Worm (Caenorhabditis elegans): ENCODE measurements around the gene dolk-1.

dolk-1 gene

DNA sequence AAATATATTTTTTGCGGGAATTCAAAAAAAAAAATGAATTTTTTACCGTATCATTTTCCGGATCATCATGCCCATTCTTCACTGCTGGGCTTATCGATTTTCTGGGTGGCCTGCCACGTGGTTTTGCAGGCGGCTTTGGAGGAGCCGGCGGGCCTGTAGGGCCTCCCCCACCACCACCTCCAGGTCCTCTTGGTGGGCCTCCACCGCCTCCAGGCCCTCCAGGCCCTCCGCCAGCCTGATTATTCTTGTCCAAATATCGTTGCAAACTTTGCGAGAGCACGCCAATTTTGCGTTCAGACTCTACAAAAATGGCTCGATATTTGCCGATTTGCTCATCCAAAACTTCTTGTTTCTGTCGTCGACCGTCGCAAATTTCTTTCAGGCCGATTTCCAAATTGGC is 17.7 kb upstream of the dolk-1 start:
- peak; percentile 36; the same call in 1 of the 2 replicates for TF ChIP-seq T22C8.4 (GFP tag; IDR thresholded peaks at IDR 0.05)
- TF ChIP-seq tab-1 (GFP tag; IDR thresholded peaks at IDR 0.05): no peak
- TF ChIP-seq ref-1 (GFP tag; conservative IDR thresholded peaks at IDR 0.05): no peak

DNA sequence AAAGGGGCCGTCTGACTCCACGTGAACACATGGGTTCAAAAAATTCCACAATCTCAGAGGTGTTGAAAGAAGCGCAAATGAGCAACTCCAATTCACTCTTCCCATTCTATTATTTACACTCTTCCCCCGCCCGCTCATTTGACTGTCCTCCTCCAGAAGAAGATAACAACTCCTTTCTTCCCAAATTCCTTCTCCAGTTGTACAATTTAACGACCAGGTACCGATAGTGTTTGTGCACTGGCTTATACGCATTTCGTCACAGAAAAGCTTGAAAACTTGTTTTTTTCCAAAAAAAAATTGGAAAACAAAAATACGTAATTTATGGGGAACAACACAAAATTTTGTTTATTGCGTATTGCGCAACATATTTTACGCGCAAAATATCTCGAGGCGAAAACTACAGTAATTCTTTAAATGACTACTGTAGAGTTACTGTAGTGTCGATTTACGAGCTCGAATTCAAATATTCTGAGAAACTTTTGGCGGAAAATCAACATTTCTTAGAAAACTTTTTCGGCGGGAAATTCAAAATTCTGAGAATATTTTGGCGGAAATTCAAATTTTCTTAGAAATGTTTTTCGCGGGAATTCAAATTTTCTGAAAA is 15.9 kb upstream of the dolk-1 start:
- TF ChIP-seq ztf-29 (GFP tag; IDR thresholded peaks at IDR 0.05) (no peak), ztf-23 (GFP tag; IDR thresholded peaks at IDR 0.05) (no peak), tab-1 (GFP tag; IDR thresholded peaks at IDR 0.05) (no peak), ref-1 (GFP tag; conservative IDR thresholded peaks at IDR 0.05) (no peak), med-1 (GFP tag; optimal IDR thresholded peaks at IDR 0.05; ENCODE audit: insufficient read depth) (no peak), cog-1 (tag; optimal IDR thresholded peaks at IDR 0.05) (no peak), flt-1 (GFP tag; IDR thresholded peaks at IDR 0.05) (no peak), klf-2 (GFP tag; conservative IDR thresholded peaks at IDR 0.05) (no peak), T22C8.4 (GFP tag; IDR thresholded peaks at IDR 0.05) (no peak)

- TF ChIP-seq klf-2 (GFP tag; conservative IDR thresholded peaks at IDR 0.05): no peak
- TF ChIP-seq med-1 (GFP tag; optimal IDR thresholded peaks at IDR 0.05; ENCODE audit: insufficient read depth): no peak
- TF ChIP-seq ztf-23 (GFP tag; IDR thresholded peaks at IDR 0.05): no peak
- TF ChIP-seq T22C8.4 (GFP tag; IDR thresholded peaks at IDR 0.05): no peak
- no peak for TF ChIP-seq ztf-29 (GFP tag; IDR thresholded peaks at IDR 0.05)
- TF ChIP-seq ref-1 (GFP tag; conservative IDR thresholded peaks at IDR 0.05): no peak
- no peak for TF ChIP-seq flt-1 (GFP tag; IDR thresholded peaks at IDR 0.05)
- TF ChIP-seq cog-1 (tag; optimal IDR thresholded peaks at IDR 0.05): no peak
- no peak for TF ChIP-seq tab-1 (GFP tag; IDR thresholded peaks at IDR 0.05)
These were observed 15.0 kb upstream of the dolk-1 start for ce11 chrIII:11948437-11948836.

DNA sequence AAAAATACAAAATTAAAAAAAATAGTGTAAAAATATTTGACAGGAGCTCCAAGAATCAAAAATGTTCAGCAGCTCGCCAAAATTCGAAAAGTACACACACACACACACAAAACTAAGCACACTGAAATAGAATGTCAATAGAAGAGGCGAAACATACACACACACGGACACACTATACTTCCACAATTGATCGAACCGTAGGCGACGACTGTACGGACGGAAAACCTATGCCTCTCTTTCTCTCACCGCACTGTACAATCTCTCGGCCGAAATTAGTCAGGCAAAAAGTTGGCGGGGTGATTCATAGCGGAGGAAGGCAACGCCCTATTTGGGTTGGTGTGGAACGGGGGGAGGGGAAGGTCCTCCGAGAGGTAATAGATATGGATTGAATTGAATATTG is 14.1 kb upstream of the dolk-1 start:
- no peak for TF ChIP-seq klf-2 (GFP tag; conservative IDR thresholded peaks at IDR 0.05)
- TF ChIP-seq T22C8.4 (GFP tag; IDR thresholded peaks at IDR 0.05): no peak
- TF ChIP-seq ztf-29 (GFP tag; IDR thresholded peaks at IDR 0.05): no peak
- TF ChIP-seq med-1 (GFP tag; optimal IDR thresholded peaks at IDR 0.05; ENCODE audit: insufficient read depth): no peak
- no peak for TF ChIP-seq ref-1 (GFP tag; conservative IDR thresholded peaks at IDR 0.05)
- no peak for TF ChIP-seq flt-1 (GFP tag; IDR thresholded peaks at IDR 0.05)
- no peak for TF ChIP-seq cog-1 (tag; optimal IDR thresholded peaks at IDR 0.05)
- no peak for TF ChIP-seq ztf-23 (GFP tag; IDR thresholded peaks at IDR 0.05)
- TF ChIP-seq tab-1 (GFP tag; IDR thresholded peaks at IDR 0.05): no peak

- TF ChIP-seq ref-1 (GFP tag; conservative IDR thresholded peaks at IDR 0.05) (no peak), ztf-23 (GFP tag; IDR thresholded peaks at IDR 0.05) (no peak), flt-1 (GFP tag; IDR thresholded peaks at IDR 0.05) (no peak), tab-1 (GFP tag; IDR thresholded peaks at IDR 0.05) (no peak), klf-2 (GFP tag; conservative IDR thresholded peaks at IDR 0.05) (no peak), ztf-29 (GFP tag; IDR thresholded peaks at IDR 0.05) (no peak), T22C8.4 (GFP tag; IDR thresholded peaks at IDR 0.05) (no peak), med-1 (GFP tag; optimal IDR thresholded peaks at IDR 0.05; ENCODE audit: insufficient read depth) (no peak), cog-1 (tag; optimal IDR thresholded peaks at IDR 0.05) (no peak)
These were observed 13.5 kb upstream of the dolk-1 start, which contains the start of gene Y56A3A.7 for ce11 chrIII:11946973-11947372. TSS of gene Y56A3A.7 (minus strand) at chrIII:11947019.

- TF ChIP-seq ref-1 (GFP tag; conservative IDR thresholded peaks at IDR 0.05) (no peak), flt-1 (GFP tag; IDR thresholded peaks at IDR 0.05) (peak; percentile 76), klf-2 (GFP tag; conservative IDR thresholded peaks at IDR 0.05) (peak; percentile 54; the same call in 1 of the 2 replicates), T22C8.4 (GFP tag; IDR thresholded peaks at IDR 0.05) (peak; percentile 62), tab-1 (GFP tag; IDR thresholded peaks at IDR 0.05) (no peak), ztf-23 (GFP tag; IDR thresholded peaks at IDR 0.05) (0 out of 2 replicates have a peak, but pooled peaks have one; percentile 32), ztf-29 (GFP tag; IDR thresholded peaks at IDR 0.05) (peak; percentile 22; the same call in 1 of the 2 replicates), cog-1 (tag; optimal IDR thresholded peaks at IDR 0.05) (peak; percentile 10), med-1 (GFP tag; optimal IDR thresholded peaks at IDR 0.05; ENCODE audit: insufficient read depth) (no peak)
These were observed 12.8 kb upstream of the dolk-1 start for ce11 chrIII:11946062-11946749.

DNA sequence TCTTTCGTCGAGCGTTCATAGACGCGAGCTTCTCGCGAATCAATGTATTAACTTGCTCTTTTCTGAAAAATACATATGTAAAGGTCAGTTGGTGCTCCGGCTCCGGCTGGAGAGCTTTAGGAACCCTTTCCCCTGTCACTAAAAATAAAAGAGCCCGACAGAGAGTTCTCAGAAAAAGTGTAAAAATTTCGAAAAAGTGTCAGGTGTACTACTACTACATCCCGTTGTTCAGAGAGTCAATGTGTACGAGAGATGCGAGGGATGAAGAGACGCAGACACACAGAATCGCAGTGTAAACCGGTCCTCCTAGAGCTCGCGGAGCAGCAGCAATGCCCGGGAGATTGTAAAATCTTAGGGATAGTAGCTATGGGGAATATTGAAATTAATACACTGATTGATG is 9.2 kb upstream of the dolk-1 start:
- TF ChIP-seq med-1 (GFP tag; optimal IDR thresholded peaks at IDR 0.05; ENCODE audit: insufficient read depth) (no peak), cog-1 (tag; optimal IDR thresholded peaks at IDR 0.05) (peak; percentile 50)

DNA sequence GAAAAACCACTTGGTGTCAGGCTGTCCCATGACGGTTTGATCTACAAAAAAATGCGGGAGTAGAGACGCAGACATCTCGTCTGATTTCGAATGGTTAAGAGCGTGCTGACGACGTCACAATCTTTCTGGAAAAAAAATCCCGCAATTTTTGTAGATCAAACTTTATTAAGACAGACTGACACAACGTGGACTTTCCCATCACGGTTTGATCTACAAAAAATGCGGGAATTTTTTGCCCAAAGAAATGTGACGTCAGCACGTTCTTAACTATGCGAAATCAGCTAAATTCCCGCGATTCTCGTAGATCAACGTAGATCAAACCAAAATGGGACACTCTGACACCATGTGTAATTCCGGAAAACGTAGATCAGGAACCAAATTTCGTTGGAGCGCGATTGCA is 5.1 kb upstream of the dolk-1 start:
- TF ChIP-seq tab-1 (GFP tag; IDR thresholded peaks at IDR 0.05) (no peak), flt-1 (GFP tag; IDR thresholded peaks at IDR 0.05) (no peak), T22C8.4 (GFP tag; IDR thresholded peaks at IDR 0.05) (no peak), cog-1 (tag; optimal IDR thresholded peaks at IDR 0.05) (no peak), klf-2 (GFP tag; conservative IDR thresholded peaks at IDR 0.05) (no peak), ztf-29 (GFP tag; IDR thresholded peaks at IDR 0.05) (no peak), ref-1 (GFP tag; conservative IDR thresholded peaks at IDR 0.05) (no peak), med-1 (GFP tag; optimal IDR thresholded peaks at IDR 0.05; ENCODE audit: insufficient read depth) (no peak), ztf-23 (GFP tag; IDR thresholded peaks at IDR 0.05) (no peak)

ce11 chrIII:11937911-11938310 is 4.5 kb upstream of the dolk-1 start:
- TF ChIP-seq klf-2 (GFP tag; conservative IDR thresholded peaks at IDR 0.05) (no peak), T22C8.4 (GFP tag; IDR thresholded peaks at IDR 0.05) (no peak), med-1 (GFP tag; optimal IDR thresholded peaks at IDR 0.05; ENCODE audit: insufficient read depth) (no peak), flt-1 (GFP tag; IDR thresholded peaks at IDR 0.05) (no peak), ztf-29 (GFP tag; IDR thresholded peaks at IDR 0.05) (no peak), ref-1 (GFP tag; conservative IDR thresholded peaks at IDR 0.05) (no peak), cog-1 (tag; optimal IDR thresholded peaks at IDR 0.05) (no peak), ztf-23 (GFP tag; IDR thresholded peaks at IDR 0.05) (no peak), tab-1 (GFP tag; IDR thresholded peaks at IDR 0.05) (no peak)
